Worm (Caenorhabditis elegans): ENCODE data around the gene Y57G7A.1.

- TF ChIP-seq hmbx-1 (tag; optimal IDR thresholded peaks at IDR 0.05) (no peak), pes-1 (GFP tag; IDR thresholded peaks at IDR 0.05) (no peak), F13C5.2 (tag; optimal IDR thresholded peaks at IDR 0.05) (no peak), tbx-37 (GFP tag; conservative IDR thresholded peaks at IDR 0.05) (no peak), ceh-13 (GFP tag; optimal IDR thresholded peaks at IDR 0.05) (no peak), ama-1 (optimal IDR thresholded peaks at IDR 0.05) (no peak), tra-4 (tag; optimal IDR thresholded peaks at IDR 0.05) (no peak), scrt-1 (GFP tag; IDR thresholded peaks at IDR 0.05) (no peak), tbx-11 (GFP tag; IDR thresholded peaks at IDR 0.05) (no peak), sea-1 (GFP tag; conservative IDR thresholded peaks at IDR 0.05) (no peak)
Observed at ce11 chrII:1326689-1327088, 28.4 kb downstream of the Y57G7A.1 start, which contains the start of gene jip-1.

All from whole organism, early embryonic.